Worm (Caenorhabditis elegans): ENCODE data around the gene npp-23.

ce11 chrIV:8881181-8881580, 11.7 kb upstream of the npp-23 start, which contains the start of gene C09G9.8:
- no peak for TF ChIP-seq zip-11 (GFP tag; IDR thresholded peaks at IDR 0.05)
- TF ChIP-seq pha-4 (GFP tag; IDR thresholded peaks at IDR 0.05): no peak
- no peak for TF ChIP-seq pha-4 (tag; optimal IDR thresholded peaks at IDR 0.05)
- TF ChIP-seq dve-1 (tag; optimal IDR thresholded peaks at IDR 0.05; ENCODE audit: insufficient read depth): no peak

Measured in whole organism, L4 larva.